Fruit fly (Drosophila melanogaster): ENCODE data around the gene ZC3H3.

ZC3H3 gene

DNA sequence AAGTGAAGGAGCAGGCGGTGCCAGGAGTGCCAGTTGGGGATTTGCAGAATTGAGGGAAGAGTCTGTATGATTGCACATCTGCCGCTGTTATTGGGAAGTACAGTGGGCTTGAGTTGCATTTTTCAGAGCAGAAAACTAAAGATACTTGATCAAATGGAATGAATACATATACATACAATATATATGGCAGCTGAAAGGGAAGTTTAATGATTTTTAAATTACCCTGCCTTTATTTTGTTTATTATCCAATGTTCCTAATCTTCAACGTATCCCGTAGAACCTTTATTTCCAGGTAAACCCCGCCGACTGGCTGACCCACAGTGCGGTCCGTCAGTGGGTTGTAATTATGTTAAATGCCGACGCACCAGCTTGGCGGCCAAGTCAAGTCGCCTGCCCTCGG is 28.6 kb downstream of the ZC3H3 start:
- TF ChIP-seq CG8478 (optimal IDR thresholded peaks at IDR 0.05) (no peak), CTCF (optimal IDR thresholded peaks at IDR 0.05) (no peak)

dm6 chr3L:8461229-8462004 is 48.1 kb downstream of the ZC3H3 start:
- TF ChIP-seq CTCF (optimal IDR thresholded peaks at IDR 0.05) (no peak), CG8478 (optimal IDR thresholded peaks at IDR 0.05) (no peak)

- TF ChIP-seq CTCF (optimal IDR thresholded peaks at IDR 0.05) (no peak), CG8478 (optimal IDR thresholded peaks at IDR 0.05) (no peak)
Measured at dm6 chr3L:8460050-8460878, 49.3 kb downstream of the ZC3H3 start.

DNA sequence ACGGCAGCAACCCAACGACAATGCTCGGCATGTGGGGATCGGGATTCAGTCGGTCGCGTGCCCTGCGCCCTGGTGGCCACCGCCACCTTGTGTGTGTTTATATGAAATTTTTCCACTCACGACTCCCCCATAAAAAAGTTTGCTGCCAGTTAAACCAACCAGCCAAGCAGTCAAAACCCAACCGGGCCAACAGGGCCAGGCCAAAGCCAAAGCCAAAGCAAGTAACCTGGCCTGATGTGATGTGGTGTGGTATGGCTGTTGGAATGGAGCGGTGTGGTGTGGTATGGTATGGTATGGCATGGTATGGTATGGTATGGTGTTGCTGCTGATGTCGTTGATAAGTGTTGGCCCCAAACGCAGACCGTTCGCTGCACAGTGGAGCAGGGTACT is 50.0 kb downstream of the ZC3H3 start:
- TF ChIP-seq CG8478 (optimal IDR thresholded peaks at IDR 0.05) (no peak), CTCF (optimal IDR thresholded peaks at IDR 0.05) (no peak)

DNA sequence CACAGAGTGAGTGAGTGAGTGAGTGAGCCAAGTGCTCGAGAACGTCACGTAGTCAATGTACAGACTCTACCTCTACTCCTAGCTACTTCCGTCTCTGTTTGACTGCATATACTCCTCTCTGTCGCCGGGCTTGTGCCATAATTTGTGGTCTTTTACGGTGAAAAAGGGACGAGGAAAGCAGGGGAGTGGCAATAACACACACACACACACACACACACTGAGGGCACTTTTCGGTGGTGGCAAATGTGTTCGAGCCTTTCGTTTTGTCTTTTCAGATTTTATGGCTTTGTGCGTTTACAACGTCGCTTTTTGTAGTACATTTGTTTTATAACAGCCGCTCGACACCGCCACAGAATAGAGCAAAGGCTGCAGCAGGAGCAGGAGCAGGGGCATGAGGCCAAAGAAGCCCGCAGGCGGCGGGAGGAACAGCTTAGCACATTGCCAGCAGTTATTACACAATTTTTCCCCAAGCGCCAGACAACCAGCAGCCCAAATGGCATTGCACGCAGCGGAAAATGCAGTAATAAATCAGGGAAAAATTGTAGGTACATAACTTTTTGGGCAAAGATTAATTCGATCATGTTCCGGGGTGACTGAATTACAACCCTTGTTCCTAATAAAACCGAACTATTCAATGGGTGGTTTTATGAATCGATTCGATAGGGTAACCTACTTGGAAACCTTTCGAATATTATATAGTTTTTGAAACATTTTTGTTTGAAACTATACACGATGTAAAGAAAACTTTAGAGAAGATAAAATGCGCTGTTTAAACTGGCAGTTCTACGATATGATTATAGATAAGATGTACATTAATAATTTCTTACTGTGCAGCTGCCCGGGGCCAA is 50.6 kb downstream of the ZC3H3 start:
- TF ChIP-seq CG8478 (optimal IDR thresholded peaks at IDR 0.05) (no peak), CTCF (optimal IDR thresholded peaks at IDR 0.05) (no peak)

DNA sequence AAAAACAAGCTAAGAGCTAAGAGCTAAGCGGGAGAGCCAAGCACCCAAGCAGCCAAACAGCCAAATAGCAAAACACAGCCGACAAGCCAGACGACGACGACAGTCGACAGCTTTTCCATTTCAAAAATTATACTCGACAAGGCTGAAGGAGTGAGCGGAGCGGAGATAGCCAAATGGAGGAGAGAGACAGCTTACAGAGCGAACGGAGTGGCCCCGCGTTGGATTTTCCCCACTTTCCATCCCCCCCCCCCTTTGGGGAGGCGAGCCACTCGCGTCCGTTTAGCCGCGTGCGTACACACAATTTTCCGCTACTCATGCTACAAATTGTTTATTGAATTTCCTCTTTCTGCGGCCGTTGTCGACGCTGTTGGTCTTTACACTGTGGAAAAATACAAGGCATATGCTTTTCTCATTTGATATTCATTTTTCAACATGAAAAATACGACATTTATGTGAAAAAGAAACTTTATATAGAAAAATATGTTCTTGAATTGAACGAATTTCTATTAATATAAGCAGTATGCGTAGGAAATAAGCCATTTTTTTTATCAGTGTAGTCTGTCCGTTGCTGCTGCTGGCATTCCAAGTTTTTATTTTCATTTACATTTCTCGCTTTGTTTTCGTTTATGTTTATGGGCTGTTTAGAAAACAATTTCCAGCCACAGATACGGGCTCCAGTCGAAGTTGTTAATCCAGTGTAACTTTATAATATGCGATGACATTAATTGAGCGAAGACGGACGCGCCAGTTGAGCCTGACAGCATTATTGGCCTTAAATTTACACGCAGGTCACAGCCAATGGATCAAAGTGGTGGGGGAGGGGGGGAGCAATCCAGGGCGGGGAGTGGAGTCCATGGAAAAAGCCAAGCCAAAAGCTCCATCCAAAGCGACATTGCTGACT is 51.4 kb downstream of the ZC3H3 start:
- TF ChIP-seq CTCF (optimal IDR thresholded peaks at IDR 0.05) (no peak), CG8478 (optimal IDR thresholded peaks at IDR 0.05) (no peak)

Measured in S2 (cell line).